Worm (Caenorhabditis elegans): ENCODE data around the gene slc-36.5.
A peak's percentile ranks its signal among the peaks of the same experiment; 100 is the strongest.

Gene slc-36.5

ce11 chrII:6849308-6849707 is 27.5 kb downstream of the slc-36.5 start (continued):
- TF ChIP-seq Y48G9A.11 (GFP tag; IDR thresholded peaks at IDR 0.05) (no peak), unc-39 (tag; optimal IDR thresholded peaks at IDR 0.05) (no peak), zfp-2 (tag; optimal IDR thresholded peaks at IDR 0.05) (no peak), ceh-28 (tag; optimal IDR thresholded peaks at IDR 0.05) (no peak), hlh-30 (tag; optimal IDR thresholded peaks at IDR 0.05; ENCODE audit: insufficient read depth) (peak; percentile 89), nhr-76 (tag; optimal IDR thresholded peaks at IDR 0.05) (peak; percentile 3), mxl-3 (GFP tag; optimal IDR thresholded peaks at IDR 0.05) (peak; percentile 81), ZK337.2 (GFP tag; IDR thresholded peaks at IDR 0.05) (no peak), jun-1 (tag; optimal IDR thresholded peaks at IDR 0.05) (no peak), lin-38 (GFP tag; IDR thresholded peaks at IDR 0.05) (no peak), aha-1 (tag) (peak; percentile 97), spr-3 (GFP tag; optimal IDR thresholded peaks at IDR 0.05) (no peak), F49E8.2 (tag; optimal IDR thresholded peaks at IDR 0.05; ENCODE audit: borderline replicate concordance) (no peak), tra-1 (GFP tag; IDR thresholded peaks at IDR 0.05) (0 out of 2 replicates have a peak, but pooled peaks have one; percentile 36), ceh-32 (tag; optimal IDR thresholded peaks at IDR 0.05; ENCODE audit: poor library complexity) (no peak), lim-7 (GFP tag; IDR thresholded peaks at IDR 0.05) (no peak), zip-11 (GFP tag; IDR thresholded peaks at IDR 0.05) (no peak), pha-4 (GFP tag; IDR thresholded peaks at IDR 0.05) (no peak), pha-4 (tag; optimal IDR thresholded peaks at IDR 0.05) (no peak), dpl-1 (GFP tag; optimal IDR thresholded peaks at IDR 0.05) (peak; percentile 15), vab-7 (GFP tag; IDR thresholded peaks at IDR 0.05) (no peak), ceh-82 (tag; optimal IDR thresholded peaks at IDR 0.05) (no peak), fos-1 (tag; optimal IDR thresholded peaks at IDR 0.05) (no peak), nhr-10 (tag; optimal IDR thresholded peaks at IDR 0.05) (peak; percentile 47), lin-1 (GFP tag; IDR thresholded peaks at IDR 0.05) (peak; percentile 64), Y75B8A.6 (GFP tag; IDR thresholded peaks at IDR 0.05) (no peak), skn-1 (tag; optimal IDR thresholded peaks at IDR 0.05) (no peak), arid-1 (GFP tag; conservative IDR thresholded peaks at IDR 0.05) (no peak), daf-12 (tag; optimal IDR thresholded peaks at IDR 0.05) (no peak), nhr-77 (tag; optimal IDR thresholded peaks at IDR 0.05) (peak; percentile 76), snpc-4 (tag; optimal IDR thresholded peaks at IDR 0.05) (no peak), daf-19 (GFP tag; conservative IDR thresholded peaks at IDR 0.05) (no peak), daf-16 (GFP tag; optimal IDR thresholded peaks at IDR 0.05) (peak in 1 of 2 experiments; percentile 67), daf-16 (tag; optimal IDR thresholded peaks at IDR 0.05) (no peak), ceh-20 (GFP tag; IDR thresholded peaks at IDR 0.05) (peak; percentile 41; the same call in 1 of the 2 replicates), fkh-10 (GFP tag; optimal IDR thresholded peaks at IDR 0.05) (no peak), duxl-1 (tag; optimal IDR thresholded peaks at IDR 0.05; ENCODE audit: poor library complexity) (no peak), egl-27 (tag; optimal IDR thresholded peaks at IDR 0.05) (peak; percentile 40), cey-2 (tag; optimal IDR thresholded peaks at IDR 0.05; ENCODE audit: borderline replicate concordance, insufficient read depth) (peak; percentile 84), R02D3.7 (tag; optimal IDR thresholded peaks at IDR 0.05) (no peak), ama-1 (optimal IDR thresholded peaks at IDR 0.05) (no peak), F26F4.8 (GFP tag; conservative IDR thresholded peaks at IDR 0.05) (no peak), mep-1 (tag; optimal IDR thresholded peaks at IDR 0.05) (peak; percentile 54), tag-97 (GFP tag; IDR thresholded peaks at IDR 0.05) (no peak), aly-2 (tag; optimal IDR thresholded peaks at IDR 0.05) (no peak), ceh-44 (GFP tag; IDR thresholded peaks at IDR 0.05) (no peak), unc-62 (GFP tag; optimal IDR thresholded peaks at IDR 0.05 in 1 of 2) (peak in 1 of 2 experiments; percentile 99), unc-62 (tag; optimal IDR thresholded peaks at IDR 0.05) (no peak), nhr-41 (GFP tag; IDR thresholded peaks at IDR 0.05) (peak; percentile 14; the same call in 1 of the 2 replicates), mes-2 (tag; optimal IDR thresholded peaks at IDR 0.05; ENCODE audit: poor library complexity, severe bottlenecking) (peak; percentile 20), T26A8.4 (GFP tag; IDR thresholded peaks at IDR 0.05) (0 out of 2 replicates have a peak, but pooled peaks have one; percentile 20), dmd-6 (GFP tag; IDR thresholded peaks at IDR 0.05) (peak; percentile 52), hlh-11 (tag; optimal IDR thresholded peaks at IDR 0.05) (peak; percentile 89)
